Worm (Caenorhabditis elegans) whole organism, L3 larva: ENCODE measurements around the gene Y43E12A.3.

Source experiments
- R02D3.7 ChIP-seq: fragments of 150-350 bp; optimal IDR thresholded peaks from 2 replicates; lab custom pipeline; 2014; ENCODE audit warnings: missing biosample characterization, missing genetic modification characterization
- ZK546.5 ChIP-seq: sonication (generic microtip); optimal IDR thresholded peaks from 2 replicates; lab custom pipeline; 2017; ENCODE audit warnings: missing biosample characterization, missing genetic modification characterization
- ama-1 ChIP-seq: fragments of 150-350 bp; optimal IDR thresholded peaks from 2 replicates; lab custom pipeline; 2018
- ceh-16 ChIP-seq: sonication (generic microtip); optimal IDR thresholded peaks from 2 replicates; lab custom pipeline; 2017; ENCODE audit warnings: missing biosample characterization, missing genetic modification characterization
- ceh-82 ChIP-seq: fragments of 150-350 bp; optimal IDR thresholded peaks from 2 replicates; lab custom pipeline; 2014; ENCODE audit warnings: missing biosample characterization, missing genetic modification characterization
- ceh-9 ChIP-seq: sonication (generic microtip); optimal IDR thresholded peaks from 2 replicates; lab custom pipeline; 2018; ENCODE audit warnings: missing biosample characterization, missing genetic modification characterization
- daf-12 ChIP-seq: fragments of 150-350 bp; optimal IDR thresholded peaks from 2 replicates; lab custom pipeline; 2014; ENCODE audit warnings: missing biosample characterization, missing genetic modification reagents, missing genetic modification characterization
- egl-5 ChIP-seq: fragments of 150-350 bp; optimal IDR thresholded peaks from 2 replicates; lab custom pipeline; 2017; ENCODE audit warnings: missing biosample characterization, missing genetic modification reagents, missing genetic modification characterization, inconsistent platforms
- elt-1 ChIP-seq: fragments of 150-350 bp; optimal IDR thresholded peaks from 2 replicates; lab custom pipeline; 2014; ENCODE audit warnings: missing biosample characterization, missing genetic modification characterization
- elt-2 ChIP-seq: sonication (generic microtip); optimal IDR thresholded peaks from 2 replicates; lab custom pipeline; 2016; ENCODE audit warnings: missing genetic modification reagents, mild to moderate bottlenecking, missing genetic modification characterization, missing compliant biosample characterization
- elt-3 ChIP-seq, 3 experiments: fragments of 150-350 bp in 1 of 3; sonication (generic microtip) in 2 of 3; optimal IDR thresholded peaks; 2 replicates in 2 of 3; 4 replicates in 1 of 3; lab custom pipeline; 2014 to 2017; ENCODE audit warnings: missing biosample characterization in 3 of 3, missing genetic modification characterization in 3 of 3
- eor-1 ChIP-seq, 2 experiments: fragments of 150-350 bp; optimal IDR thresholded peaks; 2 replicates each; lab custom pipeline; 2014 to 2018; ENCODE audit warnings: missing biosample characterization in 2 of 2, missing genetic modification characterization in 2 of 2
- fkh-10 ChIP-seq: sonication (generic microtip); optimal IDR thresholded peaks from 2 replicates; lab custom pipeline; 2017; ENCODE audit warnings: missing biosample characterization, missing genetic modification reagents, missing genetic modification characterization
- fos-1 ChIP-seq: fragments of 150-350 bp; optimal IDR thresholded peaks from 2 replicates; lab custom pipeline; 2014; ENCODE audit warnings: missing biosample characterization, missing genetic modification characterization
- hmg-11 ChIP-seq: sonication (generic microtip); optimal IDR thresholded peaks from 2 replicates; lab custom pipeline; 2016; ENCODE audit warnings: missing genetic modification characterization, missing compliant biosample characterization
- lin-39 ChIP-seq: fragments of 150-350 bp; optimal IDR thresholded peaks from 2 replicates; lab custom pipeline; 2018; ENCODE audit warnings: missing biosample characterization, missing genetic modification reagents, missing genetic modification characterization
- lsy-12 ChIP-seq: sonication (generic microtip); optimal IDR thresholded peaks from 2 replicates; lab custom pipeline; 2016; ENCODE audit warnings: mild to moderate bottlenecking, missing genetic modification characterization, missing compliant biosample characterization
- mdl-1 ChIP-seq: fragments of 150-350 bp; optimal IDR thresholded peaks from 2 replicates; lab custom pipeline; 2014; ENCODE audit warnings: missing biosample characterization, missing genetic modification characterization
- nfya-1 ChIP-seq: sonication (generic microtip); optimal IDR thresholded peaks from 2 replicates; lab custom pipeline; 2017; ENCODE audit warnings: missing genetic modification characterization, mild to moderate bottlenecking, missing compliant biosample characterization, antibody characterized with exemption, moderate library complexity; ENCODE audit not compliant: insufficient read depth
- nhr-12 ChIP-seq: fragments of 150-350 bp; optimal IDR thresholded peaks from 2 replicates; lab custom pipeline; 2014; ENCODE audit warnings: missing biosample characterization, missing genetic modification characterization
- nhr-23 ChIP-seq: fragments of 150-350 bp; optimal IDR thresholded peaks from 2 replicates; lab custom pipeline; 2014; ENCODE audit warnings: missing biosample characterization, missing genetic modification reagents, missing genetic modification characterization
- nhr-237 ChIP-seq: fragments of 150-350 bp; optimal IDR thresholded peaks from 2 replicates; lab custom pipeline; 2014; ENCODE audit warnings: missing biosample characterization, missing genetic modification characterization
- nhr-25 ChIP-seq: sonication (generic microtip); optimal IDR thresholded peaks from 2 replicates; lab custom pipeline; 2017; ENCODE audit warnings: missing biosample characterization, missing genetic modification characterization
- nhr-28 ChIP-seq: fragments of 150-350 bp; optimal IDR thresholded peaks from 2 replicates; lab custom pipeline; 2014; ENCODE audit warnings: missing biosample characterization, missing genetic modification characterization
- nhr-67 ChIP-seq: fragments of 150-350 bp; optimal IDR thresholded peaks from 2 replicates; lab custom pipeline; 2014; ENCODE audit warnings: missing biosample characterization, missing genetic modification characterization
- nhr-77 ChIP-seq: fragments of 150-350 bp; optimal IDR thresholded peaks from 2 replicates; lab custom pipeline; 2014; ENCODE audit warnings: missing biosample characterization, missing genetic modification characterization
- pha-4 ChIP-seq: fragments of 150-350 bp; optimal IDR thresholded peaks from 2 replicates; lab custom pipeline; 2014; ENCODE audit warnings: missing biosample characterization, missing genetic modification reagents, missing genetic modification characterization
- pqm-1 ChIP-seq: fragments of 150-350 bp; optimal IDR thresholded peaks from 2 replicates; lab custom pipeline; 2017; ENCODE audit warnings: missing biosample characterization, missing genetic modification characterization, inconsistent platforms
- skn-1 ChIP-seq: fragments of 150-350 bp; optimal IDR thresholded peaks from 2 replicates; lab custom pipeline; 2014; ENCODE audit warnings: missing biosample characterization, missing genetic modification characterization
- snpc-4 ChIP-seq: fragments of 150-350 bp; optimal IDR thresholded peaks from 2 replicates; lab custom pipeline; 2014; ENCODE audit warnings: missing biosample characterization, missing genetic modification characterization
- tbx-2 ChIP-seq: sonication (generic microtip); optimal IDR thresholded peaks from 2 replicates; lab custom pipeline; 2016; ENCODE audit warnings: mild to moderate bottlenecking, missing genetic modification characterization, missing compliant biosample characterization
- unc-39 ChIP-seq: sonication (generic microtip); optimal IDR thresholded peaks from 4 replicates; lab custom pipeline; 2017; ENCODE audit warnings: missing biosample characterization, missing genetic modification characterization
- unc-62 ChIP-seq: fragments of 150-350 bp; sonication (generic microtip); optimal IDR thresholded peaks from 4 replicates; lab custom pipeline; 2014; ENCODE audit warnings: missing biosample characterization, missing genetic modification reagents, missing genetic modification characterization
- ztf-11 ChIP-seq: fragments of 150-350 bp; optimal IDR thresholded peaks from 2 replicates; lab custom pipeline; 2014; ENCODE audit warnings: missing biosample characterization, missing genetic modification characterization

Gene Y43E12A.3

DNA sequence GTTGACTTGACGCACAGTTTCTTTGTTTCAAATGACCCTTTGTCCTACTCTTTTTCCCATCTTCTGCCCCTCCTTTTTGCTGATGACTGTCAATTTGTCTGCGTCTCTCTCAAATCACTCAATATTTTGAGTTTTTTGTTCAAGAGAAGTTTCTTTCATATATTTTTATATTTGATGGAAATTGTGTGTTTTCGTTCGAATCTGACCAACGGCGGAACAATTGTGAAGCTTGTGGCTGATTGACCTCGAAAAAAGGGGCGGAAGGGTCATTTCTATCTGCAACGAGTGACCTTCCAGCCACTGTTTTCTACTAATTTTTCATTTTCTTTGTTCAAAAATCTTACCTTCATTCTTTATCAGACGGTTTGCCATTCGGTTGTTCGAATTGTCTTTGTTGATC lies 9.1 kb upstream of the Y43E12A.3 start:
- no peak for TF ChIP-seq egl-5 (tag; lab: Kevin White, UChicago)
- peak; percentile 61 for TF ChIP-seq nhr-25 (tag; lab: Kevin White, UChicago)

- TF ChIP-seq egl-5 (tag; lab: Kevin White, UChicago), result peak; percentile 12
- TF ChIP-seq ama-1 (lab: Kevin White, UChicago), result no peak
- no peak for TF ChIP-seq ZK546.5 (tag; lab: Kevin White, UChicago)
- TF ChIP-seq elt-1 (tag; lab: Kevin White, UChicago), result no peak
- peak; percentile 53 for TF ChIP-seq fkh-10 (GFP tag; lab: Kevin White, UChicago)
- peak; percentile 34 for TF ChIP-seq lin-39 (tag; lab: Kevin White, UChicago)
- peak; percentile 30 for TF ChIP-seq nfya-1 (tag; lab: Kevin White, UChicago)
Measured at ce11 chrIV:10979689-10980088, 8.0 kb upstream of the Y43E12A.3 start.

DNA sequence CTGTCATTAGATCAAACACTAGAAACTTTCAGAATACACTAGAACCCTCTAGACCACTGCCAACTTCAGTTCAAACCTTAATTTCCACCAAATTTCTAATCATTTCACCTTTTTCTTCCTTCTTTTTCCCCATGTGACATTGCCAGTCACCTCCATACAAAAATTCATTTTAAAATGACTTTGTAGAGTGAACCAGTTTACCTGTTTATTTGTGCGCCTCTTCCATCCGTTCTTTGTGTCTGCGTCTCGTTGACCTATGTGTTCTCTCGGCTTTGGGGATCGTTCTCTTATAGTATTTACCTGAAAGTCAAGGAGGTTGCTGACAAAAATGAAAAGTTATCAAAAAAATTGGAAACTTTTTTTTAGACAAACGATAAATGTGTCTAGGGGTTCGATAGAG lies 7.1 kb upstream of the Y43E12A.3 start:
- TF ChIP-seq skn-1 (tag; lab: Kevin White, UChicago) (no peak), nhr-28 (tag; lab: Kevin White, UChicago) (no peak), nhr-25 (tag; lab: Kevin White, UChicago) (peak; percentile 6), pha-4 (tag; lab: Kevin White, UChicago) (peak; percentile 38), elt-2 (tag; lab: Kevin White, UChicago) (peak; percentile 17)

ce11 chrIV:10981761-10982160 lies 5.9 kb upstream of the Y43E12A.3 start, which contains the start of gene Y43E12A.2:
TSS of gene Y43E12A.2 (plus strand) at chrIV:10982061.
- TF ChIP-seq snpc-4 (tag; lab: Kevin White, UChicago) (no peak), pha-4 (tag; lab: Kevin White, UChicago) (peak; percentile 14)
- TF ChIP-seq, all 47 proteins: peak for 1

- TF ChIP-seq elt-3 (tag; optimal IDR thresholded peaks at IDR 0.05; lab: Kevin White, UChicago) (no peak), ZK546.5 (tag; lab: Kevin White, UChicago) (no peak), ztf-11 (tag; lab: Kevin White, UChicago) (no peak), lsy-12 (tag; lab: Kevin White, UChicago) (no peak), unc-39 (tag; lab: Kevin White, UChicago) (no peak), mdl-1 (tag; lab: Kevin White, UChicago) (no peak)
- TF ChIP-seq, all 47 proteins: peak for 0
Measured at ce11 chrIV:10985568-10986035, 2.1 kb upstream of the Y43E12A.3 start, which contains the start of gene cyb-2.1. TSS of gene cyb-2.1 (plus strand) at chrIV:10985985.

- no peak for TF ChIP-seq nhr-12 (tag; lab: Kevin White, UChicago)
- TF ChIP-seq eor-1 (tag; optimal IDR thresholded peaks at IDR 0.05; lab: Kevin White, UChicago), result no peak
- no peak for TF ChIP-seq nhr-237 (tag; lab: Kevin White, UChicago)
- no peak for TF ChIP-seq ceh-9 (tag; lab: Kevin White, UChicago)
- TF ChIP-seq nhr-67, result no peak
- TF ChIP-seq fkh-10 (GFP tag; lab: Kevin White, UChicago), result no peak
- no peak for TF ChIP-seq daf-12
- TF ChIP-seq, all 47 proteins: peak for 0
Measured at ce11 chrIV:10990699-10991098, 3.0 kb downstream of the Y43E12A.3 start, which contains the start of gene F13H10.5. TSS of gene F13H10.5 (plus strand) at chrIV:10990999.

DNA sequence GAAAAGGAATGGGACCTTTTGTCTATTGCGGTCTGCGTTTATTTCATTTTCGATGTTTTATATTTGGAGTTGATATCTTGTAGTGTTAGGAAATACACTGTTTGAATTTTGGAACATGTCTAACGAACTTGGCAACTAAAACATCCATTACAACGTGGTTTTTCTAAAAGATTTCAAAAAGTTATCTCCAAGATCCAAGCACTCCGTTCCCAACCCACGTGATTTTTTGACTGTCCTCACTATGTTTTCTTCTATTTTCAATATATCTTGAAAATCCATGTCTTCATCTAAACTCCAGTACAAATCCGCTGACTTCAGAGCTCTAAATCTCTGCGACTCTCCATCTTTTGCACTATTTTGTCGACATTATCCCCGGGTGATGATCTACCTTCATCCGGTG lies 13.9 kb downstream of the Y43E12A.3 start, which contains the start of gene F13H10.9:
Gene F13H10.9 (plus strand): TSS at position 301 of the 400 bp plus-strand sequence.
- TF ChIP-seq nhr-23, result no peak

DNA sequence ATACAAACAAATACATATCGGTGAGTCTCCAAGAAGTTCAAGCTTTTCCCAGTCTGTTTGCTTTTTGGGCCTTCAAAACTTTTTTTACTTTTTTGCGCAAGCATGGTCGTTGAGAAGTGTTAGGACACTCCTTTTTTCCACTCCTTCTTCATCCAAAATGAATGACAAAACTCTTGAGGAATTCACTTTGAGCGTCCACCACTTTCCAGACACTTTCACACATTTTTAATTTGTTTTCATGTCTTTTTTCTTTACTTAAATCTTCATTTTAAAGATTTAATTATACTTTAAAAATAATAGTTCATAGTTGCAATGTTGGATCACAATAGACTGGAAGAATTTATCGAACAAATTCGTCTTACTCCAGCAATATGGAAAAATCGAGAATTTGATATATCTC lies 16.6 kb downstream of the Y43E12A.3 start, which contains the start of gene F13H10.1:
Gene F13H10.1 (plus strand): TSS at position 301 of the 400 bp plus-strand sequence.
- no peak for TF ChIP-seq fos-1 (tag; lab: Kevin White, UChicago)
- TF ChIP-seq nhr-67, result no peak
- no peak for TF ChIP-seq nhr-77
- no peak for TF ChIP-seq ztf-11 (tag; lab: Kevin White, UChicago)
- no peak for TF ChIP-seq unc-62
- no peak for TF ChIP-seq R02D3.7 (tag; lab: Kevin White, UChicago)
- no peak for TF ChIP-seq nhr-28 (tag; lab: Kevin White, UChicago)
- no peak for TF ChIP-seq ceh-82 (tag; lab: Kevin White, UChicago)
- TF ChIP-seq hmg-11, result no peak
- TF ChIP-seq fkh-10 (GFP tag; lab: Kevin White, UChicago), result no peak
- no peak for TF ChIP-seq ceh-16
- no peak for TF ChIP-seq eor-1 (tag; optimal IDR thresholded peaks at IDR 0.05; lab: Kevin White, UChicago)
- TF ChIP-seq elt-1 (tag; lab: Kevin White, UChicago), result no peak
- no peak for TF ChIP-seq pqm-1 (tag; lab: Kevin White, UChicago)
- no peak for TF ChIP-seq tbx-2 (tag; lab: Kevin White, UChicago)
- no peak for TF ChIP-seq pha-4 (tag; lab: Kevin White, UChicago)
